Fruit fly (Drosophila melanogaster) whole organism, embryonic: ENCODE data around the gene Rad17.
A peak's percentile ranks its signal among the peaks of the same experiment; 100 is the strongest.

Experiments
- BEAF-32 ChIP-seq: fragments of 200-800 bp; sonication (Bioruptor generic); optimal IDR thresholded peaks from 3 replicates; lab custom pipeline; 2017; ENCODE audit warnings: missing biosample characterization, missing genetic modification characterization, mild to moderate bottlenecking, moderate library complexity, missing genetic modification reagents
- BtbVII ChIP-seq: fragments of 200-800 bp; sonication (Bioruptor generic); optimal IDR thresholded peaks from 3 replicates; lab custom pipeline; 2017; ENCODE audit warnings: missing biosample characterization, mild to moderate bottlenecking, missing genetic modification characterization
- CG13624 ChIP-seq: fragments of 200-800 bp; sonication (Bioruptor generic); optimal IDR thresholded peaks from 2 replicates; lab custom pipeline; 2016; ENCODE audit warnings: missing biosample characterization, missing genetic modification characterization
- CG18476 ChIP-seq: fragments of 200-800 bp; sonication (Bioruptor generic); optimal IDR thresholded peaks from 2 replicates; lab custom pipeline; 2016; ENCODE audit warnings: missing biosample characterization, mild to moderate bottlenecking, missing genetic modification characterization
- CG18619 ChIP-seq: fragments of 200-800 bp; sonication (Bioruptor generic); optimal IDR thresholded peaks from 3 replicates; lab custom pipeline; 2017; ENCODE audit warnings: missing biosample characterization, mild to moderate bottlenecking, missing genetic modification characterization
- CG31365 ChIP-seq: fragments of 200-800 bp; sonication (Bioruptor generic); optimal IDR thresholded peaks from 2 replicates; lab custom pipeline; 2018; ENCODE audit warnings: missing biosample characterization, mild to moderate bottlenecking, missing genetic modification characterization
- CG3163 ChIP-seq: fragments of 200-800 bp; sonication (Bioruptor generic); optimal IDR thresholded peaks from 3 replicates; lab custom pipeline; 2016; ENCODE audit warnings: missing biosample characterization, missing genetic modification characterization
- CG3281 ChIP-seq: fragments of 200-800 bp; sonication (Bioruptor generic); optimal IDR thresholded peaks from 3 replicates; lab custom pipeline; 2017; ENCODE audit warnings: missing biosample characterization, mild to moderate bottlenecking, missing genetic modification characterization
- CG4730 ChIP-seq: fragments of 200-800 bp; sonication (Bioruptor generic); IDR thresholded peaks from 2 replicates; pipeline ENCODE4 v1.3.6; 2022; ENCODE audit warnings: missing biosample characterization, missing genetic modification characterization
- CG6813 ChIP-seq: fragments of 200-800 bp; sonication (Bioruptor generic); optimal IDR thresholded peaks from 2 replicates; lab custom pipeline; 2017; ENCODE audit warnings: missing biosample characterization, missing genetic modification characterization, mild to moderate bottlenecking, moderate library complexity, missing genetic modification reagents
- CG7357 ChIP-seq: fragments of 200-800 bp; sonication (Bioruptor generic); IDR thresholded peaks from 3 replicates; pipeline ENCODE4 v1.3.6; 2022; ENCODE audit warnings: missing biosample characterization, missing genetic modification characterization
- CG7839 ChIP-seq: fragments of 200-800 bp; sonication (Bioruptor generic); optimal IDR thresholded peaks from 3 replicates; lab custom pipeline; 2018; ENCODE audit warnings: missing biosample characterization, mild to moderate bottlenecking, missing genetic modification characterization, moderate library complexity
- CG8281 ChIP-seq: fragments of 200-800 bp; sonication (Bioruptor generic); optimal IDR thresholded peaks from 2 replicates; lab custom pipeline; 2018; ENCODE audit warnings: missing biosample characterization, mild to moderate bottlenecking, missing genetic modification characterization, moderate library complexity
- CG8359 ChIP-seq: fragments of 200-800 bp; sonication (Bioruptor generic); optimal IDR thresholded peaks from 2 replicates; lab custom pipeline; 2017; ENCODE audit warnings: missing biosample characterization, mild to moderate bottlenecking, missing genetic modification characterization, borderline replicate concordance
- CG9437 ChIP-seq: fragments of 200-800 bp; sonication (Bioruptor generic); optimal IDR thresholded peaks from 2 replicates; lab custom pipeline; 2018; ENCODE audit warnings: missing biosample characterization, mild to moderate bottlenecking, missing genetic modification characterization
- GATAe ChIP-seq: fragments of 200-800 bp; sonication (Bioruptor generic); conservative IDR thresholded peaks from 2 replicates; pipeline ENCODE4 v1.3.6; 2022; ENCODE audit warnings: missing biosample characterization, missing genetic modification characterization
- Hey ChIP-seq: fragments of 200-800 bp; sonication (Bioruptor generic); optimal IDR thresholded peaks from 3 replicates; lab custom pipeline; 2018; ENCODE audit warnings: missing biosample characterization, mild to moderate bottlenecking, missing genetic modification characterization
- HmgZ ChIP-seq: fragments of 200-800 bp; sonication (Bioruptor generic); optimal IDR thresholded peaks from 2 replicates; lab custom pipeline; 2018; ENCODE audit warnings: missing biosample characterization, mild to moderate bottlenecking, missing genetic modification characterization
- Lim3 ChIP-seq: fragments of 200-800 bp; sonication (Bioruptor generic); IDR thresholded peaks from 2 replicates; pipeline ENCODE4 v1.3.6; 2022; ENCODE audit warnings: missing biosample characterization, missing genetic modification characterization
- MTF-1 ChIP-seq: fragments of 200-800 bp; sonication (Bioruptor generic); optimal IDR thresholded peaks from 2 replicates; lab custom pipeline; 2018; ENCODE audit warnings: missing biosample characterization, mild to moderate bottlenecking, missing genetic modification characterization, borderline replicate concordance
- Mad ChIP-seq: fragments of 200-800 bp; sonication (Bioruptor generic); optimal IDR thresholded peaks from 2 replicates; lab custom pipeline; 2016; ENCODE audit warnings: missing biosample characterization, missing genetic modification characterization
- Med ChIP-seq: fragments of 200-800 bp; sonication (Bioruptor generic); peaks from one replicate; lab custom pipeline; 2016; ENCODE audit warnings: missing biosample characterization, missing genetic modification characterization, mild to moderate bottlenecking, inconsistent platforms, moderate library complexity
- NC2α ChIP-seq: fragments of 200-800 bp; sonication (Bioruptor generic); optimal IDR thresholded peaks from 2 replicates; lab custom pipeline; 2016; ENCODE audit warnings: missing biosample characterization, missing genetic modification characterization
- NFAT ChIP-seq: fragments of 200-800 bp; sonication (Bioruptor generic); IDR thresholded peaks from 2 replicates; pipeline ENCODE4 v1.3.6; 2022; ENCODE audit warnings: missing biosample characterization, missing genetic modification characterization
- Nf-YB ChIP-seq: fragments of 200-800 bp; sonication (Bioruptor generic); optimal IDR thresholded peaks from 3 replicates; lab custom pipeline; 2019; ENCODE audit warnings: missing biosample characterization, mild to moderate bottlenecking, missing genetic modification characterization, moderate library complexity
- Sry-δ ChIP-seq: fragments of 200-800 bp; sonication (Bioruptor generic); optimal IDR thresholded peaks from 2 replicates; lab custom pipeline; 2016; ENCODE audit warnings: missing biosample characterization, missing genetic modification characterization
- Ssrp ChIP-seq: fragments of 200-800 bp; sonication (Bioruptor generic); optimal IDR thresholded peaks from 2 replicates; lab custom pipeline; 2018; ENCODE audit warnings: missing biosample characterization, mild to moderate bottlenecking, missing genetic modification characterization, moderate library complexity
- az2 ChIP-seq: fragments of 200-800 bp; sonication (Bioruptor generic); optimal IDR thresholded peaks from 3 replicates; lab custom pipeline; 2016; ENCODE audit warnings: missing biosample characterization, missing genetic modification characterization
- cato ChIP-seq: fragments of 200-800 bp; sonication (Bioruptor generic); optimal IDR thresholded peaks from 2 replicates; lab custom pipeline; 2016; ENCODE audit warnings: missing biosample characterization, missing genetic modification characterization, borderline replicate concordance
- esg ChIP-seq: fragments of 200-800 bp; sonication (Bioruptor generic); conservative IDR thresholded peaks from 2 replicates; pipeline ENCODE4 v1.3.6; 2022; ENCODE audit warnings: missing biosample characterization, missing genetic modification characterization
- eyg ChIP-seq: fragments of 200-800 bp; sonication (Bioruptor generic); optimal IDR thresholded peaks from 3 replicates; lab custom pipeline; 2016; ENCODE audit warnings: missing biosample characterization, missing genetic modification characterization
- fd64A ChIP-seq: fragments of 200-800 bp; sonication (Bioruptor generic); optimal IDR thresholded peaks from 3 replicates; lab custom pipeline; 2018; ENCODE audit warnings: missing biosample characterization, mild to moderate bottlenecking, missing genetic modification characterization
- kah ChIP-seq: fragments of 200-800 bp; sonication (Bioruptor generic); optimal IDR thresholded peaks from 2 replicates; lab custom pipeline; 2018; ENCODE audit warnings: missing biosample characterization, mild to moderate bottlenecking, missing genetic modification characterization
- kay ChIP-seq: fragments of 200-800 bp; sonication (Bioruptor generic); optimal IDR thresholded peaks from 2 replicates; lab custom pipeline; 2016; ENCODE audit warnings: missing biosample characterization, missing genetic modification characterization
- lbe ChIP-seq: fragments of 200-800 bp; sonication (Bioruptor generic); optimal IDR thresholded peaks from 2 replicates; lab custom pipeline; 2016; ENCODE audit warnings: missing biosample characterization, mild to moderate bottlenecking, missing genetic modification characterization
- lov ChIP-seq, 2 experiments: fragments of 200-800 bp in 1 of 2; fragments of >200 bp in 1 of 2; sonication (Bioruptor generic) in 1 of 2; IDR thresholded peaks in 1 of 2; optimal IDR thresholded peaks in 1 of 2; 2 replicates in 1 of 2; 3 replicates in 1 of 2; pipeline versions ENCODE4 v1.3.6 to Lab custom; 2017 to 2022; ENCODE audit warnings: missing biosample characterization in 1 of 2, missing genetic modification characterization in 1 of 2
- nerfin-1 ChIP-seq: fragments of 200-800 bp; sonication (Bioruptor generic); optimal IDR thresholded peaks from 3 replicates; lab custom pipeline; 2019; ENCODE audit warnings: missing biosample characterization, mild to moderate bottlenecking, missing genetic modification characterization, moderate library complexity
- pho ChIP-seq: fragments of 200-800 bp; sonication (Bioruptor generic); optimal IDR thresholded peaks from 2 replicates; lab custom pipeline; 2016; ENCODE audit warnings: missing biosample characterization, missing genetic modification characterization
- sc ChIP-seq, 3 experiments: fragments of >200 bp in 2 of 3; fragments of 200-800 bp in 1 of 3; sonication (Bioruptor generic) in 1 of 3; optimal IDR thresholded peaks; 2 replicates in 2 of 3; 3 replicates in 1 of 3; lab custom pipeline; 2017; ENCODE audit warnings: mild to moderate bottlenecking in 1 of 3, missing biosample characterization in 1 of 3, missing genetic modification characterization in 1 of 3, missing genetic modification reagents in 1 of 3
- scrt ChIP-seq: fragments of 200-800 bp; sonication (Bioruptor generic); optimal IDR thresholded peaks from 2 replicates; lab custom pipeline; 2018; ENCODE audit warnings: missing biosample characterization, mild to moderate bottlenecking, missing genetic modification characterization, moderate library complexity
- slbo ChIP-seq: fragments of 200-800 bp; sonication (Bioruptor generic); IDR thresholded peaks from 2 replicates; pipeline ENCODE4 v1.3.6; 2022; ENCODE audit warnings: missing biosample characterization, missing genetic modification characterization
- slou ChIP-seq: fragments of 200-800 bp; sonication (Bioruptor generic); optimal IDR thresholded peaks from 3 replicates; lab custom pipeline; 2016; ENCODE audit warnings: missing biosample characterization, missing genetic modification characterization
- tio ChIP-seq: fragments of 200-800 bp; sonication (Bioruptor generic); optimal IDR thresholded peaks from 2 replicates; lab custom pipeline; 2017; ENCODE audit warnings: missing biosample characterization, missing genetic modification characterization, inconsistent platforms
- tna ChIP-seq: fragments of 200-800 bp; sonication (Bioruptor generic); IDR thresholded peaks from 2 replicates; pipeline ENCODE4 v1.3.6; 2022; ENCODE audit warnings: missing biosample characterization, missing genetic modification characterization; ENCODE audit not compliant: partially characterized antibody
- toy ChIP-seq: fragments of 200-800 bp; sonication (Bioruptor generic); IDR thresholded peaks from 2 replicates; pipeline ENCODE4 v1.3.6; 2022; ENCODE audit warnings: missing biosample characterization, missing genetic modification characterization
- trem ChIP-seq: fragments of 200-800 bp; optimal IDR thresholded peaks from 3 replicates; lab custom pipeline; 2019; ENCODE audit warnings: missing biosample characterization, mild to moderate bottlenecking, missing genetic modification characterization, moderate library complexity
- zfh2 ChIP-seq: fragments of 200-800 bp; sonication (Bioruptor generic); optimal IDR thresholded peaks from 2 replicates; lab custom pipeline; 2016; ENCODE audit warnings: missing biosample characterization, missing genetic modification characterization

Gene Rad17

DNA sequence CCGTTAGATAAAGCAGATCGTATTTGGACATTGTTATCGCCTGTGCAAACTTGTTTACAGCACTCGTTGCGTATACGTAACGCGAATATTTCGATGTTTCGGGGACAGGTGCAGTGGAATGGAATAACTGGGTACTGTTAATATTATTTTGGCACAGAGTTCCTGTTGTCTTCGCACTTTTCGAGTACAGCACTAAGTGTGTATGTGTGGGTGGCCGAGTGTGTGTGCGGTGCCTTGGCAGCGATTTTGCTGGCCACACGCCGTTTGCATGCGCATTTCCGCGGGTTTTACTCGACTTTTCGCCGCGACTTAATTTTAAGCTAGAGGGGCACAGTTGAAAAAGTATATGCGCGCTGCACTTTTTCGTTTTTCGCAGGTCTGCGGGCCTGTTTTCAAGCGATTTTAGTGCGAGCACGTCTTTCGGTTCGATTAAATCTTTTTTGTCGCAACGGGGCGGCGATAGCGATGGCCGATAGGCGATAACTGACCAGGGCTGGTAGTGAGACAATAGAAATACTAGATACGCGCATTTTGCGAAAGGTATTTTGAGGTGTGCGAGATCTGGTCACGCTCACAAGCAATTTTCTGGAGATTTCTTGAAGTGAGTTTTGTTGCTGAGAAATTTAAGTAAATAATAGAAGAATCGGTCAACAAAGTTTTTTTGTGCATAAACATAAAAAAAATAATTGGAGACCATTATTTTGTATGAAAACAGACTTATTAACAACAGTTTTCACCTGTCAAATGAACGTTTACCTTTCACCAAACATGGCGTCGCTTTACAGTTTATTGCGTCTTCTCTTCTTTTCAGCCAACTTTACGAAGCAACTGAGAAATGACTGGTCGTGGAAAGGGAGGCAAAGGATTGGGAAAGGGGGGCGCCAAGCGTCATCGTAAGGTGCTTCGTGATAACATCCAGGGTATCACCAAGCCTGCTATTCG, 37.5 kb downstream of the Rad17 start, which contains the start of the genes put and His4r (continued):
- TF ChIP-seq CG7839: no peak
- peak; percentile 62 for TF ChIP-seq tna
- peak; percentile 36 for TF ChIP-seq CG9437 (GFP tag; lab: Kevin White, UChicago)
- peak; percentile 69 for TF ChIP-seq BEAF-32 (GFP tag; lab: Kevin White, UChicago)
- TF ChIP-seq eyg (GFP tag; lab: Kevin White, UChicago): no peak
- TF ChIP-seq Hey (tag; lab: Kevin White, UChicago): no peak
- TF ChIP-seq Nf-YB (GFP tag; lab: Kevin White, UChicago): no peak
- no peak for TF ChIP-seq Mad
- no peak for TF ChIP-seq CG3163
- no peak for TF ChIP-seq MTF-1 (GFP tag; lab: Kevin White, UChicago)
- TF ChIP-seq trem (tag; lab: Kevin White, UChicago): peak; percentile 77
- TF ChIP-seq slbo (GFP tag; lab: Robert Waterston, UW): peak; percentile 35; the same call in 1 of the 2 replicates
- TF ChIP-seq CG8281 (tag; lab: Kevin White, UChicago): no peak
- TF ChIP-seq esg (GFP tag; lab: Robert Waterston, UW): no peak
- peak; percentile 20 for TF ChIP-seq kah (GFP tag; lab: Kevin White, UChicago)
- TF ChIP-seq Lim3 (GFP tag; lab: Robert Waterston, UW): no peak
- no peak for TF ChIP-seq CG6813
- no peak for TF ChIP-seq NC2α
- TF ChIP-seq fd64A (GFP tag; lab: Kevin White, UChicago): no peak
- peak; percentile 28 for TF ChIP-seq lbe
- no peak for TF ChIP-seq sc (optimal IDR thresholded peaks at IDR 0.05; lab: Kevin White, UChicago)
- TF ChIP-seq sc (GFP tag; optimal IDR thresholded peaks at IDR 0.05; lab: Kevin White, UChicago): no peak
- TF ChIP-seq CG18476: no peak
- no peak for TF ChIP-seq CG18619 (GFP tag; lab: Kevin White, UChicago)
- no peak for TF ChIP-seq tio (GFP tag; lab: Kevin White, UChicago)
- TF ChIP-seq CG31365: no peak
- TF ChIP-seq kay (GFP tag; lab: Kevin White, UChicago): no peak
- no peak for TF ChIP-seq az2 (GFP tag; lab: Kevin White, UChicago)
- no peak for TF ChIP-seq scrt (GFP tag; lab: Kevin White, UChicago)
- no peak for TF ChIP-seq pho (GFP tag; lab: Kevin White, UChicago)
- no peak for TF ChIP-seq NFAT (GFP tag; lab: Robert Waterston, UW)
- no peak for TF ChIP-seq CG8359 (GFP tag; lab: Kevin White, UChicago)
- TF ChIP-seq toy: no peak
- peak; percentile 28 for TF ChIP-seq nerfin-1 (tag; lab: Kevin White, UChicago)
- TF ChIP-seq HmgZ (tag; lab: Kevin White, UChicago): peak; percentile 52
- TF ChIP-seq Med (GFP tag; lab: Kevin White, UChicago): peak; percentile 91
- TF ChIP-seq CG3281 (GFP tag; lab: Kevin White, UChicago): no peak
- no peak for TF ChIP-seq BtbVII
- TF ChIP-seq cato (GFP tag; lab: Kevin White, UChicago): no peak
- no peak for TF ChIP-seq CG4730
- TF ChIP-seq Sry-δ: peak; percentile 95
- no peak for TF ChIP-seq GATAe
- TF ChIP-seq lov (optimal IDR thresholded peaks at IDR 0.05; lab: Kevin White, UChicago): no peak
- TF ChIP-seq lov (GFP tag; IDR thresholded peaks at IDR 0.05; lab: Robert Waterston, UW): 0 out of 3 replicates have a peak, but pooled peaks have one; percentile 50
- TF ChIP-seq CG13624 (GFP tag; lab: Kevin White, UChicago): peak; percentile 49
- no peak for TF ChIP-seq CG7357
- no peak for TF ChIP-seq Ssrp (tag; lab: Kevin White, UChicago)
- TF ChIP-seq slou (GFP tag; lab: Kevin White, UChicago): no peak
- TF ChIP-seq zfh2 (GFP tag; lab: Kevin White, UChicago): no peak
